Fruit fly (Drosophila melanogaster) whole organism, pupa: Measurements from ENCODE around the gene CG11380.

Experiments used
- CG34367 ChIP-seq: fragments of 200-800 bp; sonication (Bioruptor generic); optimal IDR thresholded peaks from 2 replicates; lab custom pipeline; 2018; ENCODE audit warnings: missing biosample characterization, mild to moderate bottlenecking, missing genetic modification characterization
- CG9948 ChIP-seq: fragments of 200-800 bp; sonication (Bioruptor generic); optimal IDR thresholded peaks from 2 replicates; lab custom pipeline; 2018; ENCODE audit warnings: missing biosample characterization, mild to moderate bottlenecking, missing genetic modification characterization, moderate library complexity

DNA sequence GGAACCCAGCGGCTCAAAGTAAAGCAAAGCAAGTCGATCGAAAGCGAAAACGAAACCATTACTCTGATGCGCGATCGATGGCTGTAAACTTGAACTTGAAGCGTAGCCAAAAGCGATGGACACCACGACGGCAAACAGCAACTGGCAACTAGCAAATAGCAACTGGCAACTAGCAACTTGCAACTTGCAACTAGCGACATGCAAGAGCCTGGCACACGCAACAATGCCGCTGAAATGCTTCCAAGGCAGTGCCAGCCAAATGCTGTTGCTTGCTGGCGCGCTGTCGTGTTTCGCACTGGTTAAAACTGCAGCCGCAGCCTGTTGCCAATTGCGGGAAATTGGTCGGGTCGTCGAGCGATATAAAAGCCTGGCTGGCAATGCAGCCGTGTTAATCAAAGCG lies 9.8 kb upstream of the CG11380 start, which contains the start of gene CG14627:
- TF ChIP-seq CG34367 (tag; lab: Kevin White, UChicago) (no peak), CG9948 (tag; lab: Kevin White, UChicago) (no peak)
